Fruit fly (Drosophila melanogaster) whole organism, prepupa: ENCODE results near the gene CG32071.

Experiments used
- CG11902 ChIP-seq: fragments of 200-800 bp; sonication (Bioruptor generic); optimal IDR thresholded peaks from 3 replicates; lab custom pipeline; 2016; ENCODE audit warnings: missing biosample characterization, missing genetic modification characterization
- CG1621 ChIP-seq: fragments of 200-800 bp; sonication (Bioruptor generic); optimal IDR thresholded peaks from 3 replicates; lab custom pipeline; 2018; ENCODE audit warnings: missing biosample characterization, mild to moderate bottlenecking, missing genetic modification characterization
- CG34406 ChIP-seq: fragments of 200-800 bp; sonication (Bioruptor generic); optimal IDR thresholded peaks from 3 replicates; lab custom pipeline; 2016; ENCODE audit warnings: missing biosample characterization, missing genetic modification characterization
- CG6792 ChIP-seq: fragments of 200-800 bp; sonication (Bioruptor generic); optimal IDR thresholded peaks from 3 replicates; lab custom pipeline; 2016; ENCODE audit warnings: missing biosample characterization, missing genetic modification characterization
- CG6854 ChIP-seq: fragments of 200-800 bp; sonication (Bioruptor generic); optimal IDR thresholded peaks from 2 replicates; lab custom pipeline; 2017; ENCODE audit warnings: missing biosample characterization, mild to moderate bottlenecking, missing genetic modification characterization
- CG9139 ChIP-seq: fragments of 200-800 bp; sonication (Bioruptor generic); optimal IDR thresholded peaks from 3 replicates; lab custom pipeline; 2017; ENCODE audit warnings: missing biosample characterization, mild to moderate bottlenecking, missing genetic modification characterization
- Eip75B ChIP-seq: fragments of 200-800 bp; sonication (Bioruptor generic); optimal IDR thresholded peaks from 3 replicates; lab custom pipeline; 2016; ENCODE audit warnings: missing biosample characterization, missing genetic modification characterization
- Eip78C ChIP-seq: fragments of 200-800 bp; sonication (Bioruptor generic); peaks from one replicate; lab custom pipeline; 2016; ENCODE audit warnings: missing biosample characterization, missing genetic modification characterization
- Gug ChIP-seq: fragments of 200-800 bp; sonication (Bioruptor generic); IDR thresholded peaks from 2 replicates; pipeline ENCODE4 v1.3.6; 2022; ENCODE audit warnings: missing biosample characterization, missing genetic modification characterization
- OdsH ChIP-seq: fragments of 200-800 bp; sonication (Bioruptor generic); optimal IDR thresholded peaks from 3 replicates; lab custom pipeline; 2016; ENCODE audit warnings: missing biosample characterization, missing genetic modification characterization
- dsx ChIP-seq: fragments of 200-800 bp; optimal IDR thresholded peaks from 3 replicates; lab custom pipeline; 2019; ENCODE audit warnings: missing biosample characterization, mild to moderate bottlenecking, missing genetic modification characterization, moderate library complexity; ENCODE audit not compliant: poor library complexity, severe bottlenecking
- fkh ChIP-seq: fragments of 200-800 bp; sonication (Bioruptor generic); optimal IDR thresholded peaks from 3 replicates; lab custom pipeline; 2017; ENCODE audit warnings: missing biosample characterization, mild to moderate bottlenecking, missing genetic modification characterization, moderate library complexity
- salr ChIP-seq, 2 experiments: fragments of 200-800 bp; sonication (Bioruptor generic); optimal IDR thresholded peaks; 3 replicates each; lab custom pipeline; 2016 to 2018; ENCODE audit warnings: missing biosample characterization in 2 of 2, missing genetic modification characterization in 2 of 2, mild to moderate bottlenecking in 1 of 2
- spab ChIP-seq: fragments of 200-800 bp; sonication (Bioruptor generic); optimal IDR thresholded peaks from 2 replicates; lab custom pipeline; 2017; ENCODE audit warnings: missing biosample characterization, mild to moderate bottlenecking, missing genetic modification characterization, missing genetic modification reagents

DNA sequence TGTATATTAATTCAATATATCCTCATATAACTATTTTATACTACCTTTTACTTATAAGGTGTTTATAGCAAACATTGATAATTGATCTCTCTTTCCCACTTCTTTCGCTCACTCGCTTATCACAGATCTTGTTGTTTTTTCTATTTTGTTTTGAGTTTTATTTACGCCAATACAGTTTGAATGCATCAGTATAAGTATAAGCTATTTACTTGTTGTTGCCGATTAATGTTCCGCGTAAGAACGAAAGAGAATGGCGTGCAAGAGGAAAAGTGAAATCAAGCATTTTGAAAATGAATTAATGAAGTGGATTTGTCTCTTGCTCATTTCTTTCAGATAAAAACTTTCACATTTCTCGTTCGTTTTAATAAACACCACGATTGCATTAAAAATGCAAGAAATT, 20.1 kb downstream of the CG32071 start:
- TF ChIP-seq CG6854 (GFP tag; lab: Kevin White, UChicago): no peak
- TF ChIP-seq dsx (GFP tag; lab: Kevin White, UChicago): no peak
- TF ChIP-seq CG34406 (GFP tag; lab: Kevin White, UChicago): no peak
- TF ChIP-seq OdsH: no peak
- TF ChIP-seq salr (GFP tag; optimal IDR thresholded peaks at IDR 0.05; lab: Kevin White, UChicago): no peak
- TF ChIP-seq Gug (GFP tag; lab: Robert Waterston, UW): no peak
- TF ChIP-seq fkh (GFP tag; lab: Kevin White, UChicago): no peak
- TF ChIP-seq spab: no peak
- TF ChIP-seq CG1621 (tag; lab: Kevin White, UChicago): no peak
- no peak for TF ChIP-seq CG11902 (GFP tag; lab: Kevin White, UChicago)
- TF ChIP-seq CG6792 (GFP tag; lab: Kevin White, UChicago): no peak
- TF ChIP-seq Eip78C (GFP tag; lab: Kevin White, UChicago): no peak
- no peak for TF ChIP-seq Eip75B (GFP tag; lab: Kevin White, UChicago)
- no peak for TF ChIP-seq CG9139 (GFP tag; lab: Kevin White, UChicago)
